Worm (Caenorhabditis elegans) whole organism, midembryonic: ENCODE measurements around the gene C43C3.4.

Experiments used
- T22C8.4 ChIP-seq: fragments of 200-800 bp; sonication (Bioruptor generic); IDR thresholded peaks from 2 replicates; pipeline ENCODE4 v1.3.6; 2022; ENCODE audit warnings: missing genetic modification characterization, missing compliant biosample characterization
- cog-1 ChIP-seq: sonication (generic microtip); optimal IDR thresholded peaks from 2 replicates; lab custom pipeline; 2016; ENCODE audit warnings: missing genetic modification characterization, missing compliant biosample characterization
- flt-1 ChIP-seq: fragments of 200-800 bp; sonication (Bioruptor generic); IDR thresholded peaks from 2 replicates; pipeline ENCODE4 v1.3.6; 2022; ENCODE audit warnings: missing genetic modification characterization, missing compliant biosample characterization
- klf-2 ChIP-seq: fragments of 200-800 bp; sonication (Bioruptor generic); conservative IDR thresholded peaks from 2 replicates; pipeline ENCODE4 v1.3.6; 2022; ENCODE audit warnings: missing genetic modification reagents, missing genetic modification characterization, missing compliant biosample characterization
- med-1 ChIP-seq: sonication (generic microtip); optimal IDR thresholded peaks from 2 replicates; lab custom pipeline; 2017; ENCODE audit warnings: missing genetic modification characterization, mild to moderate bottlenecking, missing compliant biosample characterization, antibody characterized with exemption, missing genetic modification reagents; ENCODE audit not compliant: insufficient read depth
- ref-1 ChIP-seq: fragments of 200-800 bp; sonication (Bioruptor generic); conservative IDR thresholded peaks from 2 replicates; pipeline ENCODE4 v1.3.6; 2022; ENCODE audit warnings: missing genetic modification reagents, missing genetic modification characterization, missing compliant biosample characterization
- tab-1 ChIP-seq: fragments of 200-800 bp; sonication (Bioruptor generic); IDR thresholded peaks from 2 replicates; pipeline ENCODE4 v1.3.6; 2022; ENCODE audit warnings: missing genetic modification characterization, missing compliant biosample characterization
- ztf-23 ChIP-seq: fragments of 200-800 bp; sonication (Bioruptor generic); IDR thresholded peaks from 2 replicates; pipeline ENCODE4 v1.3.6; 2022; ENCODE audit warnings: missing genetic modification reagents, missing genetic modification characterization, missing compliant biosample characterization
- ztf-29 ChIP-seq: fragments of 200-800 bp; sonication (Bioruptor generic); IDR thresholded peaks from 2 replicates; pipeline ENCODE4 v1.3.6; 2022; ENCODE audit warnings: missing genetic modification reagents, missing genetic modification characterization, missing compliant biosample characterization

ce11 chrX:9673228-9673627, 1.5 kb downstream of the C43C3.4 start:
- no peak for TF ChIP-seq cog-1 (tag; lab: Kevin White, UChicago)
- no peak for TF ChIP-seq klf-2 (GFP tag; lab: Robert Waterston, UW)
- TF ChIP-seq ztf-23 (GFP tag; lab: Robert Waterston, UW): no peak
- TF ChIP-seq flt-1 (GFP tag; lab: Robert Waterston, UW): no peak
- no peak for TF ChIP-seq ref-1
- TF ChIP-seq ztf-29 (GFP tag; lab: Robert Waterston, UW): no peak
- no peak for TF ChIP-seq T22C8.4 (GFP tag; lab: Robert Waterston, UW)
- TF ChIP-seq tab-1: no peak
- no peak for TF ChIP-seq med-1
